Fruit fly (Drosophila melanogaster): ENCODE results near the gene SC35.

DNA sequence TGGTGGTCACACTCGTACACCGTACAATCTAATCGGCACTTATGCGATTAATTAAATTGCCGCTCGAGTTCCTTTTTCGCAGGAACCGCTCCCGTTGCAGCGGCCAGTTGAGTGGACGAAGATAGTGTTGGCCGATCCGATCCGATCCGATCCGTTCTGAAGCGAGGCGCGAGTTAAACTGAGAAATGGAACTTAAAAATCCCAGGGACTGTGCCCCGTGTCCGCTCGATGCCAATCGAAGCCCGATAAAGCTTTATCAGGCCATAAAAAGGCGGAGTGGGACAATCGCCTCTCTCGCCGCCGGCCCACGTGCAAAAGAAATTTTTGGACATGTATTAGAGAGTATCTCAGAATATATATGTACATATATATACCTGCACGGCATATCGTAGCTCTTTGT is 11.3 kb upstream of the SC35 start, which contains the start of gene Oatp33Ea:
- TF ChIP-seq CG14711 (tag; optimal IDR thresholded peaks at IDR 0.05) (no peak), CG5204 (GFP tag; optimal IDR thresholded peaks at IDR 0.05) (no peak), bab1 (GFP tag; optimal IDR thresholded peaks at IDR 0.05) (no peak), toe (GFP tag; optimal IDR thresholded peaks at IDR 0.05) (no peak), Hr96 (GFP tag; optimal IDR thresholded peaks at IDR 0.05) (no peak), kay (GFP tag; ENCODE audit: borderline replicate concordance) (no peak), CG33017 (tag; optimal IDR thresholded peaks at IDR 0.05) (no peak), CG7045 (GFP tag; optimal IDR thresholded peaks at IDR 0.05) (no peak)
